Worm (Caenorhabditis elegans) whole organism, L1 larva: ENCODE measurements around the gene T04F8.8.

Experiments used
- ceh-8 ChIP-seq: fragments of 200-800 bp; sonication (Bioruptor generic); optimal IDR thresholded peaks from 2 replicates; lab custom pipeline; 2018; ENCODE audit warnings: mild to moderate bottlenecking, missing genetic modification characterization, moderate library complexity, missing compliant biosample characterization
- elt-2 ChIP-seq: sonication (generic microtip); optimal IDR thresholded peaks from 2 replicates; lab custom pipeline; 2016; ENCODE audit warnings: missing genetic modification characterization, mild to moderate bottlenecking, inconsistent platforms, missing compliant biosample characterization, missing genetic modification reagents
- hpl-2 ChIP-seq: fragments of 150-350 bp; optimal IDR thresholded peaks from 2 replicates; lab custom pipeline; 2014; ENCODE audit warnings: missing biosample characterization, missing genetic modification reagents, missing genetic modification characterization
- nhr-11 ChIP-seq: fragments of 150-350 bp; optimal IDR thresholded peaks from 2 replicates; lab custom pipeline; 2014; ENCODE audit warnings: missing biosample characterization, missing genetic modification characterization
- nhr-20 ChIP-seq: sonication (generic microtip); optimal IDR thresholded peaks from 2 replicates; lab custom pipeline; 2016; ENCODE audit warnings: mild to moderate bottlenecking, missing genetic modification characterization, missing compliant biosample characterization
- nhr-28 ChIP-seq: fragments of 150-350 bp; optimal IDR thresholded peaks from 2 replicates; lab custom pipeline; 2014; ENCODE audit warnings: missing biosample characterization, missing genetic modification characterization
- tbx-2 ChIP-seq: sonication (generic microtip); optimal IDR thresholded peaks from 2 replicates; lab custom pipeline; 2016; ENCODE audit warnings: missing genetic modification characterization, missing compliant biosample characterization
- xbp-1 ChIP-seq: sonication (generic microtip); optimal IDR thresholded peaks from 2 replicates; lab custom pipeline; 2016; ENCODE audit warnings: missing genetic modification characterization, missing compliant biosample characterization
- zag-1 ChIP-seq: fragments of 150-350 bp; optimal IDR thresholded peaks from 2 replicates; lab custom pipeline; 2014; ENCODE audit warnings: missing biosample characterization, missing genetic modification characterization

DNA sequence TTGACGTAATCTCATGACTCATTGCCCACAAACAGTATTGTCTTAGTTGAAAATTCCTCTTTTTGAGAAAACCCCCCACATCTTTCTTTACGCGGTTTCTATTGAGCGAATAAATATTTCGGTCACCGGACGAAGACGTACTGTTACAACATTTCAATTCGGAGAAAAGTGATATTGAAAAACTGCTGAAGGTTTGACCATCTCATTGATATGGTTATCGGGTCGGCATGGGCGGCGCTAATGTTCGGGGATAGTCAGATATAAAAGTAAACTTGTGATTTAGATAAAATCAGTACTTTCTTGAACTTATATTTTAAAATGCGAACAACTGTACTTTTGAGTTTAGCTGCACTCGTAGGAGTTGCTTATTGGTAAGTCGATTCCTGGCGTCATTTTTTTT lies at the start of gene T04F8.8:
- TF ChIP-seq nhr-11 (tag; lab: Kevin White, UChicago) (no peak), nhr-28 (tag; lab: Kevin White, UChicago) (no peak), hpl-2 (no peak), elt-2 (no peak), nhr-20 (no peak), tbx-2 (tag; lab: Kevin White, UChicago) (no peak), xbp-1 (tag; lab: Kevin White, UChicago) (no peak), zag-1 (no peak), ceh-8 (GFP tag; lab: Kevin White, UChicago) (no peak)
